Worm (Caenorhabditis elegans) whole organism, late embryonic: Measurements from ENCODE around the gene prdh-1.
A peak's percentile ranks its signal among the peaks of the same experiment; 100 is the strongest.

Source experiments
- C38D4.7 ChIP-seq: fragments of 200-800 bp; sonication (Bioruptor generic); optimal IDR thresholded peaks from 2 replicates; lab custom pipeline; 2018; ENCODE audit warnings: mild to moderate bottlenecking, missing genetic modification characterization, moderate library complexity, missing compliant biosample characterization
- Y22D7AL.16 ChIP-seq: sonication (generic microtip); optimal IDR thresholded peaks from 2 replicates; lab custom pipeline; 2016; ENCODE audit warnings: missing genetic modification characterization, missing compliant biosample characterization
- ceh-14 ChIP-seq: sonication (generic microtip); optimal IDR thresholded peaks from 2 replicates; lab custom pipeline; 2016; ENCODE audit warnings: missing genotype, missing genetic modification characterization, missing compliant biosample characterization
- ceh-18 ChIP-seq: sonication (generic microtip); optimal IDR thresholded peaks from 2 replicates; lab custom pipeline; 2016; ENCODE audit warnings: missing genetic modification characterization, missing compliant biosample characterization
- ceh-24 ChIP-seq: sonication (generic microtip); optimal IDR thresholded peaks from 2 replicates; lab custom pipeline; 2016; ENCODE audit warnings: mild to moderate bottlenecking, missing genetic modification characterization, missing compliant biosample characterization
- ceh-30 ChIP-seq: fragments of 150-350 bp; optimal IDR thresholded peaks from 2 replicates; lab custom pipeline; 2014; ENCODE audit warnings: missing biosample characterization, missing genetic modification characterization
- ceh-31 ChIP-seq: sonication (generic microtip); optimal IDR thresholded peaks from 2 replicates; lab custom pipeline; 2016; ENCODE audit warnings: missing genetic modification characterization, missing compliant biosample characterization
- ceh-45 ChIP-seq: fragments of 200-800 bp; sonication (Bioruptor generic); IDR thresholded peaks from 2 replicates; pipeline ENCODE4 v1.3.6; 2022; ENCODE audit warnings: missing genetic modification reagents, missing genetic modification characterization, missing compliant biosample characterization
- ceh-6 ChIP-seq: fragments of 200-800 bp; sonication (Bioruptor generic); optimal IDR thresholded peaks from 2 replicates; lab custom pipeline; 2018; ENCODE audit warnings: mild to moderate bottlenecking, missing genetic modification characterization, missing compliant biosample characterization
- ceh-9 ChIP-seq: sonication (generic microtip); optimal IDR thresholded peaks from 2 replicates; lab custom pipeline; 2016; ENCODE audit warnings: mild to moderate bottlenecking, missing genetic modification characterization, inconsistent platforms, missing compliant biosample characterization
- dmd-4 ChIP-seq: sonication (generic microtip); optimal IDR thresholded peaks from 2 replicates; lab custom pipeline; 2016; ENCODE audit warnings: borderline replicate concordance, missing genetic modification characterization, missing compliant biosample characterization
- elt-2 ChIP-seq: sonication (generic microtip); optimal IDR thresholded peaks from 2 replicates; lab custom pipeline; 2016; ENCODE audit warnings: missing genetic modification reagents, missing genetic modification characterization, missing compliant biosample characterization
- ets-4 ChIP-seq: sonication (generic microtip); optimal IDR thresholded peaks from 2 replicates; lab custom pipeline; 2016; ENCODE audit warnings: missing genetic modification characterization, missing compliant biosample characterization
- eyg-1 ChIP-seq: sonication (generic microtip); optimal IDR thresholded peaks from 2 replicates; lab custom pipeline; 2016; ENCODE audit warnings: missing genotype, missing genetic modification characterization, missing compliant biosample characterization
- hlh-8 ChIP-seq: sonication (generic microtip); optimal IDR thresholded peaks from 2 replicates; lab custom pipeline; 2016; ENCODE audit warnings: missing genotype, missing genetic modification characterization, missing compliant biosample characterization
- lim-6 ChIP-seq: sonication (generic microtip); optimal IDR thresholded peaks from 2 replicates; lab custom pipeline; 2016; ENCODE audit warnings: missing genetic modification characterization, missing compliant biosample characterization
- lin-11 ChIP-seq: fragments of 200-800 bp; sonication (Bioruptor generic); optimal IDR thresholded peaks from 2 replicates; lab custom pipeline; 2018; ENCODE audit warnings: mild to moderate bottlenecking, missing genetic modification characterization, missing compliant biosample characterization
- nfya-1 ChIP-seq: sonication (generic microtip); optimal IDR thresholded peaks from 2 replicates; lab custom pipeline; 2017; ENCODE audit warnings: missing genetic modification characterization, mild to moderate bottlenecking, missing compliant biosample characterization, antibody characterized with exemption, moderate library complexity
- nhr-232 ChIP-seq: sonication (generic microtip); optimal IDR thresholded peaks from 2 replicates; lab custom pipeline; 2016; ENCODE audit warnings: missing genetic modification characterization, missing compliant biosample characterization
- npax-4 ChIP-seq: sonication (generic microtip); optimal IDR thresholded peaks from 2 replicates; lab custom pipeline; 2016; ENCODE audit warnings: missing genetic modification characterization, missing compliant biosample characterization
- pha-2 ChIP-seq: sonication (generic microtip); optimal IDR thresholded peaks from 2 replicates; lab custom pipeline; 2017; ENCODE audit warnings: mild to moderate bottlenecking, missing genetic modification characterization, missing compliant biosample characterization
- pqm-1 ChIP-seq: sonication (generic microtip); optimal IDR thresholded peaks from 2 replicates; lab custom pipeline; 2016; ENCODE audit warnings: missing genetic modification characterization, missing compliant biosample characterization
- pros-1 ChIP-seq: fragments of 150-350 bp; optimal IDR thresholded peaks from 2 replicates; lab custom pipeline; 2014; ENCODE audit warnings: missing biosample characterization, missing genetic modification reagents, missing genetic modification characterization
- ref-2 ChIP-seq: sonication (generic microtip); optimal IDR thresholded peaks from 2 replicates; lab custom pipeline; 2016; ENCODE audit warnings: missing genetic modification characterization, missing compliant biosample characterization
- sox-4 ChIP-seq: sonication (generic microtip); optimal IDR thresholded peaks from 2 replicates; lab custom pipeline; 2017; ENCODE audit warnings: mild to moderate bottlenecking, missing genetic modification characterization, inconsistent platforms, missing compliant biosample characterization
- syd-9 ChIP-seq: sonication (generic microtip); optimal IDR thresholded peaks from 2 replicates; lab custom pipeline; 2016; ENCODE audit warnings: mild to moderate bottlenecking, missing genetic modification characterization, moderate library complexity, missing compliant biosample characterization
- tbx-7 ChIP-seq: sonication (generic microtip); optimal IDR thresholded peaks from 2 replicates; lab custom pipeline; 2016; ENCODE audit warnings: missing genotype, missing genetic modification characterization, missing compliant biosample characterization
- ttx-3 ChIP-seq: sonication (generic microtip); optimal IDR thresholded peaks from 2 replicates; lab custom pipeline; 2016; ENCODE audit warnings: missing genetic modification reagents, missing genetic modification characterization, missing compliant biosample characterization
- unc-3 ChIP-seq, 2 experiments: fragments of 200-800 bp in 1 of 2; sonication (Bioruptor generic) in 1 of 2; sonication (generic microtip) in 1 of 2; conservative IDR thresholded peaks in 1 of 2; optimal IDR thresholded peaks in 1 of 2; 2 replicates each; pipeline versions ENCODE4 v1.3.6 to Lab custom; 2016 to 2022; ENCODE audit warnings: missing compliant biosample characterization in 2 of 2, missing genetic modification characterization in 2 of 2, missing genetic modification reagents in 1 of 2
- unc-42 ChIP-seq: sonication (generic microtip); optimal IDR thresholded peaks from 2 replicates; lab custom pipeline; 2016; ENCODE audit warnings: missing genotype, missing genetic modification characterization, missing compliant biosample characterization
- zip-5 ChIP-seq: sonication (generic microtip); optimal IDR thresholded peaks from 2 replicates; lab custom pipeline; 2016; ENCODE audit warnings: missing genetic modification characterization, missing compliant biosample characterization
- ztf-16 ChIP-seq: sonication (generic microtip); optimal IDR thresholded peaks from 2 replicates; lab custom pipeline; 2017; ENCODE audit warnings: missing genetic modification characterization, missing compliant biosample characterization

Gene prdh-1

DNA sequence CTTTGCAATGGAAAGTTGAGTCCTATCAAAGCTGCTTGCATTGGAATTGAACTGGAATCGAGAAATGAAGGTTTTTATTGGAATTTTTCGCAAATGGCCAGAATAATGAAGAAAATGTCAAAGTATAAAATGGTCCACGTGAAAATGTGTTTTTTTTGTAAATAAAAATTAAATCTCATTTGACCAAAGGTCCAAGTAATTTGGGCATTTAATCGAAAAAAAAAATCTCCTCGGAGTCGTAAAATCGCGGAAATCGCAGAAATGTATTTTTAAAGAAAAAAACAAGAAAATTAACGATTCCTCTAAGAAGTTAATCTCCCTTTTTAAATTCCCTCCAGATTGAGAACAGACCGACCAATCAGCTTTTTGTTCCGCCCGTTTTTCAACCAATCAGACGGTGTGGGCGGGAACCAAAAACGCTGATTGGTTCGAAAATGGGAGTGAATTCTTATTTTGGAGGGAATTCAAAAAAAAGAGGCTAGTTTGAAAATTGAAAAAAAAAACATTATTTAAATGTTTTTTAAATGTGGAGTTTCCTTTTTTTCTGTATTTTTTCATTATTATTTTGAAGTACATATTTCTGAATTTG is at the start of gene prdh-1:
TSS of gene prdh-1 (minus strand) at position 51 of the 589 bp plus-strand sequence.
- TF ChIP-seq nfya-1 = peak; percentile 90
- no peak for TF ChIP-seq dmd-4 (tag; lab: Kevin White, UChicago)

DNA sequence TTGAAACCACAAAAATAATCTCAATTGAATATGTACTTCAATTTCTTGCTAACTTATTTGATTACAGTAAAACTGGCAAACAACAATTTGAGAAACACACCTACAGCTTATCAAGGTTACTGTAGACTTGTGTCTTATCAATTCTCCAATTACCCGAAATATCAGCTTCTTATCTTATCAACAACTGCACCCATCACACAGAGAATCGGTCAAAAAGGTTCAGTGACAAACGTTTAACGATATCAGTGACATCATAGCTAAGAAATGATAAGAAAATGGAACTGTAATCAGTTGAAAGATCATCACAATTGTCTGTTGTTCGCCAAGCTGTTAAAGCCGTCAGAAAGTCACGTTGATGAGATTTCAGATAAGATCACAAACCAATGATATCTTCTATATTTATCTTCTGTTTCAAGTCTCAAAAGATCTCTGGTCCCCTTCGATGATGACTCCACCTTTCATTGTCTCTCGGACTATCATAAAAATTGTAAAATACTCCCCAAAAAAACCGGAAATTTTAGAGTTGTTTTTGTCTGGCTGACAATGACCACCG is 42.9 kb upstream of the prdh-1 start:
- peak; percentile 100 for TF ChIP-seq elt-2
- TF ChIP-seq ceh-24 (tag; lab: Kevin White, UChicago) = no peak
- TF ChIP-seq unc-3 (GFP tag; conservative IDR thresholded peaks at IDR 0.05; lab: Robert Waterston, UW) = no peak
- no peak for TF ChIP-seq unc-3 (tag; optimal IDR thresholded peaks at IDR 0.05; lab: Kevin White, UChicago)
- peak; percentile 95 for TF ChIP-seq pqm-1 (tag; lab: Kevin White, UChicago)
- TF ChIP-seq zip-5 (tag; lab: Kevin White, UChicago) = no peak
- no peak for TF ChIP-seq Y22D7AL.16 (tag; lab: Kevin White, UChicago)
- TF ChIP-seq npax-4 (tag; lab: Kevin White, UChicago) = no peak
- no peak for TF ChIP-seq eyg-1 (tag; lab: Kevin White, UChicago)

- TF ChIP-seq pros-1 (no peak), syd-9 (no peak), ceh-24 (tag; lab: Kevin White, UChicago) (no peak), nhr-232 (tag; lab: Kevin White, UChicago) (no peak), ceh-30 (no peak), ttx-3 (tag; lab: Kevin White, UChicago) (no peak), dmd-4 (tag; lab: Kevin White, UChicago) (no peak)
Observed at ce11 chrIV:13912929-13913328, 36.5 kb upstream of the prdh-1 start, which contains the start of gene Y37A1A.2. Gene Y37A1A.2 (minus strand): TSS chrIV:13913029.

- TF ChIP-seq dmd-4 (tag; lab: Kevin White, UChicago) (no peak), lin-11 (tag; lab: Kevin White, UChicago) (no peak), lim-6 (tag; lab: Kevin White, UChicago) (no peak), ttx-3 (tag; lab: Kevin White, UChicago) (no peak), ztf-16 (tag; lab: Kevin White, UChicago) (no peak), ceh-14 (tag; lab: Kevin White, UChicago) (no peak), ceh-31 (tag; lab: Kevin White, UChicago) (no peak), eyg-1 (tag; lab: Kevin White, UChicago) (no peak), ceh-9 (tag; lab: Kevin White, UChicago) (no peak), pha-2 (tag; lab: Kevin White, UChicago) (no peak), sox-4 (no peak), ceh-6 (GFP tag; lab: Kevin White, UChicago) (no peak), ceh-24 (tag; lab: Kevin White, UChicago) (no peak), unc-42 (tag; lab: Kevin White, UChicago) (no peak), tbx-7 (tag; lab: Kevin White, UChicago) (no peak), ets-4 (tag; lab: Kevin White, UChicago) (no peak)
- TF ChIP-seq, all 69 proteins: peak for 0
Observed at ce11 chrIV:13910931-13911330, 34.5 kb upstream of the prdh-1 start.

ce11 chrIV:13906369-13906768 is 30.0 kb upstream of the prdh-1 start:
- no peak for TF ChIP-seq C38D4.7 (GFP tag; lab: Kevin White, UChicago)
- no peak for TF ChIP-seq elt-2
- no peak for TF ChIP-seq ceh-18
- TF ChIP-seq hlh-8 = no peak
- no peak for TF ChIP-seq ceh-45
- no peak for TF ChIP-seq unc-3 (GFP tag; conservative IDR thresholded peaks at IDR 0.05; lab: Robert Waterston, UW)
- TF ChIP-seq unc-3 (tag; optimal IDR thresholded peaks at IDR 0.05; lab: Kevin White, UChicago) = no peak
- TF ChIP-seq ztf-16 (tag; lab: Kevin White, UChicago) = no peak
- no peak for TF ChIP-seq ref-2 (tag; lab: Kevin White, UChicago)
